Fruit fly (Drosophila melanogaster) whole organism, prepupa: ENCODE measurements around the gene dpr16.

Experiments used
- Blimp-1 ChIP-seq: fragments of 200-800 bp; sonication (Bioruptor generic); optimal IDR thresholded peaks from 3 replicates; lab custom pipeline; 2017; ENCODE audit warnings: missing biosample characterization, missing genetic modification characterization, mild to moderate bottlenecking, moderate library complexity, missing genetic modification reagents
- CG10631 ChIP-seq: fragments of 200-800 bp; sonication (Bioruptor generic); optimal IDR thresholded peaks from 2 replicates; lab custom pipeline; 2016; ENCODE audit warnings: missing biosample characterization, missing genetic modification characterization
- CG11294 ChIP-seq: fragments of 200-800 bp; sonication (Bioruptor generic); IDR thresholded peaks from 2 replicates; pipeline ENCODE4 v1.3.6; 2022; ENCODE audit warnings: missing biosample characterization, missing genetic modification characterization
- CG11762 ChIP-seq: fragments of 200-800 bp; sonication (Bioruptor generic); optimal IDR thresholded peaks from 3 replicates; lab custom pipeline; 2016; ENCODE audit warnings: missing biosample characterization, missing genetic modification characterization; ENCODE audit not compliant: insufficient read depth
- CG11902 ChIP-seq: fragments of 200-800 bp; sonication (Bioruptor generic); optimal IDR thresholded peaks from 3 replicates; lab custom pipeline; 2016; ENCODE audit warnings: missing biosample characterization, missing genetic modification characterization
- CG15336 ChIP-seq: fragments of 200-800 bp; sonication (Bioruptor generic); IDR thresholded peaks from 2 replicates; pipeline ENCODE4 v1.3.6; 2022; ENCODE audit warnings: missing biosample characterization, missing genetic modification characterization
- CG16779 ChIP-seq: fragments of 200-800 bp; sonication (Bioruptor generic); optimal IDR thresholded peaks from 3 replicates; lab custom pipeline; 2017; ENCODE audit warnings: missing biosample characterization, mild to moderate bottlenecking, missing genetic modification characterization
- CG3032 ChIP-seq: fragments of 200-800 bp; optimal IDR thresholded peaks from 2 replicates; lab custom pipeline; 2019; ENCODE audit warnings: missing biosample characterization, mild to moderate bottlenecking, missing genetic modification characterization, moderate library complexity
- CG31627 ChIP-seq: fragments of 200-800 bp; sonication (Bioruptor generic); optimal IDR thresholded peaks from 3 replicates; lab custom pipeline; 2016; ENCODE audit warnings: missing biosample characterization, missing genetic modification characterization
- CG32006 ChIP-seq: fragments of 200-800 bp; sonication (Bioruptor generic); optimal IDR thresholded peaks from 3 replicates; lab custom pipeline; 2017; ENCODE audit warnings: missing biosample characterization, mild to moderate bottlenecking, missing genetic modification characterization
- CG34406 ChIP-seq: fragments of 200-800 bp; sonication (Bioruptor generic); optimal IDR thresholded peaks from 3 replicates; lab custom pipeline; 2016; ENCODE audit warnings: missing biosample characterization, missing genetic modification characterization
- CG3919 ChIP-seq: fragments of 200-800 bp; sonication (Bioruptor generic); optimal IDR thresholded peaks from 3 replicates; lab custom pipeline; 2016; ENCODE audit warnings: missing biosample characterization, missing genetic modification characterization
- CG6792 ChIP-seq: fragments of 200-800 bp; sonication (Bioruptor generic); optimal IDR thresholded peaks from 3 replicates; lab custom pipeline; 2016; ENCODE audit warnings: missing biosample characterization, missing genetic modification characterization
- CG7368 ChIP-seq: fragments of 200-800 bp; sonication (Bioruptor generic); optimal IDR thresholded peaks from 3 replicates; lab custom pipeline; 2016; ENCODE audit warnings: missing biosample characterization, missing genetic modification characterization
- CG8119 ChIP-seq: fragments of 200-800 bp; sonication (Bioruptor generic); IDR thresholded peaks from 3 replicates; pipeline ENCODE4 v1.3.6; 2022; ENCODE audit warnings: missing biosample characterization, missing genetic modification characterization
- CG8319 ChIP-seq: fragments of 200-800 bp; sonication (Bioruptor generic); optimal IDR thresholded peaks from 3 replicates; lab custom pipeline; 2016; ENCODE audit warnings: missing biosample characterization, missing genetic modification characterization
- CG8632 ChIP-seq: fragments of 200-800 bp; sonication (Bioruptor generic); optimal IDR thresholded peaks from 3 replicates; lab custom pipeline; 2016; ENCODE audit warnings: missing biosample characterization, missing genetic modification characterization
- CG9139 ChIP-seq: fragments of 200-800 bp; sonication (Bioruptor generic); optimal IDR thresholded peaks from 3 replicates; lab custom pipeline; 2017; ENCODE audit warnings: missing biosample characterization, mild to moderate bottlenecking, missing genetic modification characterization
- Eip75B ChIP-seq: fragments of 200-800 bp; sonication (Bioruptor generic); optimal IDR thresholded peaks from 3 replicates; lab custom pipeline; 2016; ENCODE audit warnings: missing biosample characterization, missing genetic modification characterization
- Eip78C ChIP-seq: fragments of 200-800 bp; sonication (Bioruptor generic); peaks from one replicate; lab custom pipeline; 2016; ENCODE audit warnings: missing biosample characterization, missing genetic modification characterization
- Eip93F ChIP-seq: fragments of 200-800 bp; sonication (Bioruptor generic); optimal IDR thresholded peaks from 2 replicates; lab custom pipeline; 2016; ENCODE audit warnings: missing biosample characterization, mild to moderate bottlenecking, missing genetic modification characterization
- Gug ChIP-seq: fragments of 200-800 bp; sonication (Bioruptor generic); IDR thresholded peaks from 2 replicates; pipeline ENCODE4 v1.3.6; 2022; ENCODE audit warnings: missing biosample characterization, missing genetic modification characterization
- Hr38 ChIP-seq: sonication (Bioruptor generic); optimal IDR thresholded peaks from 2 replicates; lab custom pipeline; 2016; ENCODE audit warnings: missing biosample characterization, missing genetic modification characterization
- Hr39 ChIP-seq: fragments of 200-800 bp; sonication (Bioruptor generic); optimal IDR thresholded peaks from 2 replicates; lab custom pipeline; 2016; ENCODE audit warnings: missing biosample characterization, missing genetic modification characterization
- Hr4 ChIP-seq: fragments of 200-800 bp; sonication (Bioruptor generic); optimal IDR thresholded peaks from 3 replicates; lab custom pipeline; 2016; ENCODE audit warnings: missing biosample characterization, missing genetic modification characterization
- Lpt ChIP-seq: fragments of 200-800 bp; sonication (Bioruptor generic); optimal IDR thresholded peaks from 3 replicates; lab custom pipeline; 2016; ENCODE audit warnings: missing biosample characterization, missing genetic modification characterization
- Met ChIP-seq: fragments of 200-800 bp; sonication (Bioruptor generic); optimal IDR thresholded peaks from 3 replicates; lab custom pipeline; 2016; ENCODE audit warnings: missing biosample characterization, missing genetic modification characterization
- Sox14 ChIP-seq: fragments of 200-800 bp; sonication (Bioruptor generic); optimal IDR thresholded peaks from 3 replicates; lab custom pipeline; 2016; ENCODE audit warnings: missing biosample characterization, missing genetic modification characterization
- Sox15 ChIP-seq: fragments of 200-800 bp; sonication (Bioruptor generic); optimal IDR thresholded peaks from 3 replicates; lab custom pipeline; 2016; ENCODE audit warnings: missing biosample characterization, missing genetic modification characterization
- achi ChIP-seq: fragments of 200-800 bp; sonication (Bioruptor generic); optimal IDR thresholded peaks from 3 replicates; lab custom pipeline; 2016; ENCODE audit warnings: missing biosample characterization, missing genetic modification characterization
- acj6 ChIP-seq: fragments of 200-800 bp; sonication (Bioruptor generic); optimal IDR thresholded peaks from 3 replicates; lab custom pipeline; 2016; ENCODE audit warnings: missing biosample characterization, missing genetic modification characterization
- cyc ChIP-seq: fragments of 200-800 bp; sonication (Bioruptor generic); optimal IDR thresholded peaks from 3 replicates; lab custom pipeline; 2016; ENCODE audit warnings: missing biosample characterization, missing genetic modification characterization
- dsx ChIP-seq: fragments of 200-800 bp; optimal IDR thresholded peaks from 3 replicates; lab custom pipeline; 2019; ENCODE audit warnings: missing biosample characterization, mild to moderate bottlenecking, missing genetic modification characterization, moderate library complexity; ENCODE audit not compliant: poor library complexity, severe bottlenecking
- eg ChIP-seq: fragments of 200-800 bp; sonication (Bioruptor generic); IDR thresholded peaks from 3 replicates; pipeline ENCODE4 v1.3.6; 2022; ENCODE audit warnings: missing biosample characterization, missing genetic modification characterization
- fd59A ChIP-seq: fragments of 200-800 bp; sonication (Bioruptor generic); optimal IDR thresholded peaks from 2 replicates; lab custom pipeline; 2017; ENCODE audit warnings: missing biosample characterization, mild to moderate bottlenecking, missing genetic modification characterization, missing genetic modification reagents
- fd85E ChIP-seq: fragments of 200-800 bp; sonication (Bioruptor generic); optimal IDR thresholded peaks from 3 replicates; lab custom pipeline; 2016; ENCODE audit warnings: missing biosample characterization, missing genetic modification characterization
- fkh ChIP-seq: fragments of 200-800 bp; sonication (Bioruptor generic); optimal IDR thresholded peaks from 3 replicates; lab custom pipeline; 2017; ENCODE audit warnings: missing biosample characterization, mild to moderate bottlenecking, missing genetic modification characterization, moderate library complexity
- lz ChIP-seq: fragments of 200-800 bp; sonication (Bioruptor generic); optimal IDR thresholded peaks from 3 replicates; lab custom pipeline; 2016; ENCODE audit warnings: missing biosample characterization, missing genetic modification characterization
- svp ChIP-seq: fragments of 200-800 bp; sonication (Bioruptor generic); peaks from one replicate; lab custom pipeline; 2016; ENCODE audit warnings: missing biosample characterization, missing genetic modification characterization
- topi ChIP-seq: fragments of 200-800 bp; sonication (Bioruptor generic); optimal IDR thresholded peaks from 3 replicates; lab custom pipeline; 2016; ENCODE audit warnings: missing biosample characterization, missing genetic modification characterization
- vri ChIP-seq: fragments of 200-800 bp; sonication (Bioruptor generic); optimal IDR thresholded peaks from 3 replicates; lab custom pipeline; 2016; ENCODE audit warnings: missing biosample characterization, mild to moderate bottlenecking, missing genetic modification characterization

The dpr16 gene

dm6 chr3R:5171972-5172371 is 21.3 kb downstream of the dpr16 start:
- no peak for TF ChIP-seq CG8319 (GFP tag; lab: Kevin White, UChicago)
- no peak for TF ChIP-seq CG31627
- no peak for TF ChIP-seq Eip93F (GFP tag; lab: Kevin White, UChicago)
- no peak for TF ChIP-seq CG32006 (GFP tag; lab: Kevin White, UChicago)
- no peak for TF ChIP-seq Eip75B (GFP tag; lab: Kevin White, UChicago)
- no peak for TF ChIP-seq fkh
- no peak for TF ChIP-seq vri (GFP tag; lab: Kevin White, UChicago)
- no peak for TF ChIP-seq Hr38
- no peak for TF ChIP-seq Blimp-1 (GFP tag; lab: Kevin White, UChicago)
- no peak for TF ChIP-seq fd85E
- no peak for TF ChIP-seq CG15336 (GFP tag; lab: Robert Waterston, UW)
- TF ChIP-seq CG11762 (GFP tag; lab: Kevin White, UChicago) = no peak
- no peak for TF ChIP-seq CG11294
- no peak for TF ChIP-seq topi (GFP tag; lab: Kevin White, UChicago)
- TF ChIP-seq CG7368 (GFP tag; lab: Kevin White, UChicago) = no peak
- no peak for TF ChIP-seq Sox15 (GFP tag; lab: Kevin White, UChicago)

DNA sequence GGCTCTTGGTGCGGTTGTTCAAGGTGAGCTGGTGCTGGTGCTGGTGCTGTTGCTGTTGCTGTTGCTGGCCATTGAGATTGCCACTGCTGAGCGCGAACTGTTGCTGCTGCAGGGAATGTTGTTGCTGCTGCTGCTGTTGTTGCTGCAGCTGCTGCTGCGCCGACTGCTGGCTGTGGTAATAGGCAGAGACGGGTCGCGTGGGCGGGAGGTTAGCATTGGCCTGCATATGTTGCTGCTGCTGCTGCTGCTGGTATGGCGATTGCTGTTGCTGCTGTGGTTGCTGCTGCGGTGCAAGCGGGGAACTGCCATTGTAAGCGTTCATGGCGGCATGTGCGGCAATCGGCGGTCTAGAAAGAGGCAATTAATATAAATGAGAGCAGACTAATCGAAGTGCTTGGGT is 25.2 kb downstream of the dpr16 start:
- peak; percentile 33 for TF ChIP-seq CG3919 (GFP tag; lab: Kevin White, UChicago)
- no peak for TF ChIP-seq dsx (GFP tag; lab: Kevin White, UChicago)

DNA sequence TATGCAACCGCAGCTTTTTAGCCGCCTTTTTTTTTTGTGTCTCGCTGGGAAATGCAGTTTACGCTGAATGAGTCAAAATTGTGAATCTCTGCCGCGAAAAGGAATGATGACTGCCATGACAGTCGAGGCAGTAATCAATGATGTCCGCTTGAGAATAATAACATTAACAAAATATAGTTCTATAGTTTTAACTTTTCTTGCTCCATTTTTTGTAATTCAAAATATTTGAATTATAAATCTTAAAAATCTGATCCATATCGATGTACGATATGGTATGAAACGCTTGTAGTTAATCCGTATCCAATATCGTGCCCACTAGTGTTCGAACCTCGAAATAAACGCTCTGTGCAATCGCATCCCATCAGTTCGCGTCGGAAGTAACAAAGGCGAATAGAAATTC is 37.1 kb downstream of the dpr16 start:
- TF ChIP-seq achi (peak; percentile 23), CG34406 (GFP tag; lab: Kevin White, UChicago) (peak; percentile 43), eg (GFP tag; lab: Robert Waterston, UW) (0 out of 3 replicates have a peak, but pooled peaks have one; percentile 17), CG31627 (peak; percentile 16), cyc (GFP tag; lab: Kevin White, UChicago) (peak; percentile 4), CG8632 (GFP tag; lab: Kevin White, UChicago) (peak; percentile 12), Sox14 (no peak), CG10631 (GFP tag; lab: Kevin White, UChicago) (peak; percentile 8), svp (GFP tag; lab: Kevin White, UChicago) (no peak), Eip78C (peak; percentile 75), Sox15 (GFP tag; lab: Kevin White, UChicago) (no peak), dsx (GFP tag; lab: Kevin White, UChicago) (no peak), CG11902 (GFP tag; lab: Kevin White, UChicago) (no peak), fkh (no peak), fd59A (GFP tag; lab: Kevin White, UChicago) (no peak), CG3919 (GFP tag; lab: Kevin White, UChicago) (peak; percentile 22), Met (GFP tag; lab: Kevin White, UChicago) (peak; percentile 19), vri (GFP tag; lab: Kevin White, UChicago) (no peak), Lpt (GFP tag; lab: Kevin White, UChicago) (no peak), lz (peak; percentile 14), acj6 (GFP tag; lab: Kevin White, UChicago) (peak; percentile 39)

- TF ChIP-seq CG16779 (tag; lab: Kevin White, UChicago) (no peak), CG10631 (GFP tag; lab: Kevin White, UChicago) (no peak), cyc (GFP tag; lab: Kevin White, UChicago) (no peak), CG34406 (GFP tag; lab: Kevin White, UChicago) (no peak), Eip75B (GFP tag; lab: Kevin White, UChicago) (no peak), CG32006 (GFP tag; lab: Kevin White, UChicago) (peak; percentile 40), Hr39 (GFP tag; lab: Kevin White, UChicago) (no peak), Gug (GFP tag; lab: Robert Waterston, UW) (no peak), Hr4 (peak; percentile 8), achi (peak; percentile 10), CG9139 (GFP tag; lab: Kevin White, UChicago) (no peak), CG6792 (GFP tag; lab: Kevin White, UChicago) (no peak), Eip93F (GFP tag; lab: Kevin White, UChicago) (no peak), CG8119 (GFP tag; lab: Robert Waterston, UW) (0 out of 3 replicates have a peak, but pooled peaks have one; percentile 19), Blimp-1 (GFP tag; lab: Kevin White, UChicago) (no peak), Eip78C (peak; percentile 71), CG3032 (tag; lab: Kevin White, UChicago) (no peak), CG8319 (GFP tag; lab: Kevin White, UChicago) (no peak)
Measured at dm6 chr3R:5193271-5193670, 42.6 kb downstream of the dpr16 start.
